Fruit fly (Drosophila melanogaster): ENCODE measurements around the gene CG42324.

DNA sequence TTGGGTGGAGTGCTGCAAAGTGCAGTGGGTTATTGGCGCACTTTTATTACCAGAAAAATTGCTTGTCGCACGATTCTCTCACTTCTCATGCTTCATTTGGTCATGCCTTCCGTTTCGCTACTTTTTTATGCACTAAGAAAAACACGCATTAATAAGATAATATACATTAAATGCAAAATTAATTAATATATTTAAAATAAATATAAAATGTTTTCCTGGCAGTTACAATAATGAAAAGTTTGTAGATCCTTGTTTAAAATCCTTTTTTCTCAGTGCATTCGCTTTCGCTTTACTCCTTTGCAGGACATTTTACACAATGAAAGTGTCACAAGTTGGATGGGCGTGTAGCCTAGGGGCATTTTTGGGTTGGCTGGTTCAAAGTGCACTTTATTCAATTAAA lies 59.1 kb downstream of the CG42324 start:
- TF ChIP-seq EcR (GFP tag; optimal IDR thresholded peaks at IDR 0.05) (no peak), Dll (optimal IDR thresholded peaks at IDR 0.05) (no peak), CG8478 (optimal IDR thresholded peaks at IDR 0.05) (no peak), usp (GFP tag; optimal IDR thresholded peaks at IDR 0.05) (no peak)
